Worm (Caenorhabditis elegans) whole organism, L4/young adult: ENCODE measurements around the gene ppgn-1.

Source experiments
- W03F9.2 ChIP-seq: fragments of 150-350 bp; optimal IDR thresholded peaks from 2 replicates; lab custom pipeline; 2014; ENCODE audit warnings: missing biosample characterization, missing genetic modification characterization
- dao-5 ChIP-seq: sonication (generic microtip); optimal IDR thresholded peaks from 2 replicates; lab custom pipeline; 2016; ENCODE audit warnings: missing genotype, missing genetic modification characterization, moderate library complexity, missing compliant biosample characterization
- him-1 ChIP-seq: sonication (generic microtip); optimal IDR thresholded peaks from 2 replicates; lab custom pipeline; 2016; ENCODE audit warnings: missing genotype, missing genetic modification reagents, missing genetic modification characterization, missing compliant biosample characterization

ce11 chrIV:2315545-2315995 lies 33.1 kb downstream of the ppgn-1 start, which contains the start of gene vha-3:
- TF ChIP-seq him-1 (tag; lab: Kevin White, UChicago), result no peak
- no peak for TF ChIP-seq dao-5 (tag; lab: Kevin White, UChicago)
- TF ChIP-seq W03F9.2 (tag; lab: Kevin White, UChicago), result no peak
